Worm (Caenorhabditis elegans): ENCODE measurements around the gene mecr-1.

mecr-1 gene

ce11 chrII:13156971-13157370, 30.1 kb downstream of the mecr-1 start, which contains the start of the genes hpr-17 and F32A11.1 (continued):
- no peak for TF ChIP-seq madf-10 (tag; optimal IDR thresholded peaks at IDR 0.05)
- no peak for TF ChIP-seq chd-7 (tag; optimal IDR thresholded peaks at IDR 0.05)
- peak; percentile 89 for TF ChIP-seq dpl-1 (GFP tag; optimal IDR thresholded peaks at IDR 0.05)
- peak; percentile 81 for TF ChIP-seq ZK185.1 (tag; optimal IDR thresholded peaks at IDR 0.05; ENCODE audit: poor library complexity, severe bottlenecking)
- peak; percentile 49 for TF ChIP-seq D2030.7 (GFP tag; IDR thresholded peaks at IDR 0.05)
- peak; percentile 96 for TF ChIP-seq ztf-18 (tag; optimal IDR thresholded peaks at IDR 0.05)
- peak; percentile 32 for TF ChIP-seq nhr-80 (tag; optimal IDR thresholded peaks at IDR 0.05)
- peak; percentile 66 for TF ChIP-seq F33H1.4 (GFP tag; IDR thresholded peaks at IDR 0.05)
- TF ChIP-seq mcd-1 (GFP tag; IDR thresholded peaks at IDR 0.05) = peak; percentile 93
- no peak for TF ChIP-seq ztf-26 (tag; optimal IDR thresholded peaks at IDR 0.05)
- no peak for TF ChIP-seq snpc-1.1 (tag; optimal IDR thresholded peaks at IDR 0.05; ENCODE audit: insufficient read depth)
- TF ChIP-seq tlf-1 (GFP tag; optimal IDR thresholded peaks at IDR 0.05) = peak; percentile 12
- TF ChIP-seq rcor-1 (GFP tag; IDR thresholded peaks at IDR 0.05) = peak; percentile 56; the same call in 1 of the 2 replicates
- no peak for TF ChIP-seq hrde-1 (tag; optimal IDR thresholded peaks at IDR 0.05; ENCODE audit: borderline replicate concordance)
- TF ChIP-seq sptf-2 (GFP tag; optimal IDR thresholded peaks at IDR 0.05) = no peak
- TF ChIP-seq lsy-27 (tag; optimal IDR thresholded peaks at IDR 0.05; ENCODE audit: borderline replicate concordance, insufficient read depth) = no peak
- TF ChIP-seq F22D6.2 (tag; optimal IDR thresholded peaks at IDR 0.05) = peak; percentile 35
- no peak for TF ChIP-seq ama-1 (optimal IDR thresholded peaks at IDR 0.05)
- TF ChIP-seq ama-1 (GFP tag; optimal IDR thresholded peaks at IDR 0.05) = no peak
- TF ChIP-seq efl-1 (GFP tag; optimal IDR thresholded peaks at IDR 0.05) = peak; percentile 86
- TF ChIP-seq dox-1 (GFP tag; IDR thresholded peaks at IDR 0.05) = peak; percentile 72; the same call in 1 of the 2 replicates
- no peak for TF ChIP-seq ztf-28 (GFP tag; IDR thresholded peaks at IDR 0.05)
- TF ChIP-seq nhr-90 (tag; optimal IDR thresholded peaks at IDR 0.05) = no peak
- peak; percentile 37; the same call in 1 of the 2 replicates for TF ChIP-seq madf-8 (GFP tag; conservative IDR thresholded peaks at IDR 0.05)

- 0 out of 2 replicates have a peak, but pooled peaks have one; percentile 11 for TF ChIP-seq D2030.7 (GFP tag; IDR thresholded peaks at IDR 0.05)
- TF ChIP-seq lin-54 (GFP tag; optimal IDR thresholded peaks at IDR 0.05) = peak; percentile 59
- TF ChIP-seq hlh-12 (tag; optimal IDR thresholded peaks at IDR 0.05) = no peak
- peak; percentile 63 for TF ChIP-seq mcd-1 (GFP tag; IDR thresholded peaks at IDR 0.05)
Observed at ce11 chrII:13156071-13156470, 31.0 kb downstream of the mecr-1 start.

- TF ChIP-seq F57A8.1 (GFP tag; optimal IDR thresholded peaks at IDR 0.05) (no peak), C17E4.6 (GFP tag; IDR thresholded peaks at IDR 0.05) (no peak), T07F8.4 (tag; optimal IDR thresholded peaks at IDR 0.05) (no peak), attf-6 (GFP tag; IDR thresholded peaks at IDR 0.05) (no peak), ceh-79 (tag; optimal IDR thresholded peaks at IDR 0.05) (no peak), B0261.1 (tag; optimal IDR thresholded peaks at IDR 0.05) (no peak), lag-1 (GFP tag; IDR thresholded peaks at IDR 0.05) (no peak), hlh-26 (GFP tag; conservative IDR thresholded peaks at IDR 0.05) (no peak), B0019.2 (GFP tag; conservative IDR thresholded peaks at IDR 0.05) (no peak), hrde-1 (tag; optimal IDR thresholded peaks at IDR 0.05; ENCODE audit: borderline replicate concordance) (no peak), C06A6.2 (GFP tag; conservative IDR thresholded peaks at IDR 0.05) (no peak), dox-1 (GFP tag; IDR thresholded peaks at IDR 0.05) (no peak), rcor-1 (GFP tag; IDR thresholded peaks at IDR 0.05) (no peak), bed-2 (GFP tag; IDR thresholded peaks at IDR 0.05) (no peak), F49E8.2 (tag; optimal IDR thresholded peaks at IDR 0.05; ENCODE audit: insufficient read depth) (no peak), chd-7 (tag; optimal IDR thresholded peaks at IDR 0.05) (no peak), madf-6 (GFP tag; IDR thresholded peaks at IDR 0.05) (no peak), him-1 (tag; optimal IDR thresholded peaks at IDR 0.05) (no peak), akir-1 (GFP tag; optimal IDR thresholded peaks at IDR 0.05) (no peak), rec-8 (tag; optimal IDR thresholded peaks at IDR 0.05) (no peak)
Observed at ce11 chrII:13153299-13153698, 33.8 kb downstream of the mecr-1 start, which contains the start of gene spe-18. TSS of gene spe-18 (minus strand) at chrII:13153399.

All from whole organism, young adult.